Fruit fly (Drosophila melanogaster) whole organism, prepupa: Measurements from ENCODE around the gene CG32755.
A peak's percentile ranks its signal among the peaks of the same experiment; 100 is the strongest.

Source experiments
- Blimp-1 ChIP-seq: fragments of 200-800 bp; sonication (Bioruptor generic); optimal IDR thresholded peaks from 3 replicates; lab custom pipeline; 2017; ENCODE audit warnings: missing biosample characterization, missing genetic modification characterization, mild to moderate bottlenecking, moderate library complexity, missing genetic modification reagents
- CG10631 ChIP-seq: fragments of 200-800 bp; sonication (Bioruptor generic); optimal IDR thresholded peaks from 2 replicates; lab custom pipeline; 2016; ENCODE audit warnings: missing biosample characterization, missing genetic modification characterization
- CG10669 ChIP-seq: fragments of 200-800 bp; sonication (Bioruptor generic); optimal IDR thresholded peaks from 3 replicates; lab custom pipeline; 2018; ENCODE audit warnings: missing biosample characterization, mild to moderate bottlenecking, missing genetic modification characterization, moderate library complexity
- CG11294 ChIP-seq: fragments of 200-800 bp; sonication (Bioruptor generic); IDR thresholded peaks from 2 replicates; pipeline ENCODE4 v1.3.6; 2022; ENCODE audit warnings: missing biosample characterization, missing genetic modification characterization
- CG11902 ChIP-seq: fragments of 200-800 bp; sonication (Bioruptor generic); optimal IDR thresholded peaks from 3 replicates; lab custom pipeline; 2016; ENCODE audit warnings: missing biosample characterization, missing genetic modification characterization
- CG15336 ChIP-seq: fragments of 200-800 bp; sonication (Bioruptor generic); IDR thresholded peaks from 2 replicates; pipeline ENCODE4 v1.3.6; 2022; ENCODE audit warnings: missing biosample characterization, missing genetic modification characterization
- CG1621 ChIP-seq: fragments of 200-800 bp; sonication (Bioruptor generic); optimal IDR thresholded peaks from 3 replicates; lab custom pipeline; 2018; ENCODE audit warnings: missing biosample characterization, mild to moderate bottlenecking, missing genetic modification characterization
- CG3032 ChIP-seq: fragments of 200-800 bp; optimal IDR thresholded peaks from 2 replicates; lab custom pipeline; 2019; ENCODE audit warnings: missing biosample characterization, mild to moderate bottlenecking, missing genetic modification characterization, moderate library complexity
- CG31627 ChIP-seq: fragments of 200-800 bp; sonication (Bioruptor generic); optimal IDR thresholded peaks from 3 replicates; lab custom pipeline; 2016; ENCODE audit warnings: missing biosample characterization, missing genetic modification characterization
- CG32006 ChIP-seq: fragments of 200-800 bp; sonication (Bioruptor generic); optimal IDR thresholded peaks from 3 replicates; lab custom pipeline; 2017; ENCODE audit warnings: missing biosample characterization, mild to moderate bottlenecking, missing genetic modification characterization
- CG3919 ChIP-seq: fragments of 200-800 bp; sonication (Bioruptor generic); optimal IDR thresholded peaks from 3 replicates; lab custom pipeline; 2016; ENCODE audit warnings: missing biosample characterization, missing genetic modification characterization
- CG4318 ChIP-seq: fragments of 200-800 bp; sonication (Bioruptor generic); optimal IDR thresholded peaks from 3 replicates; lab custom pipeline; 2017; ENCODE audit warnings: missing biosample characterization, mild to moderate bottlenecking, missing genetic modification characterization
- CG6163 ChIP-seq: fragments of 200-800 bp; sonication (Bioruptor generic); IDR thresholded peaks from 3 replicates; pipeline ENCODE4 v1.3.6; 2022; ENCODE audit warnings: missing biosample characterization, missing genetic modification characterization
- CG6792 ChIP-seq: fragments of 200-800 bp; sonication (Bioruptor generic); optimal IDR thresholded peaks from 3 replicates; lab custom pipeline; 2016; ENCODE audit warnings: missing biosample characterization, missing genetic modification characterization
- CG6854 ChIP-seq: fragments of 200-800 bp; sonication (Bioruptor generic); optimal IDR thresholded peaks from 2 replicates; lab custom pipeline; 2017; ENCODE audit warnings: missing biosample characterization, mild to moderate bottlenecking, missing genetic modification characterization
- CG7368 ChIP-seq: fragments of 200-800 bp; sonication (Bioruptor generic); optimal IDR thresholded peaks from 3 replicates; lab custom pipeline; 2016; ENCODE audit warnings: missing biosample characterization, missing genetic modification characterization
- CG8119 ChIP-seq: fragments of 200-800 bp; sonication (Bioruptor generic); IDR thresholded peaks from 3 replicates; pipeline ENCODE4 v1.3.6; 2022; ENCODE audit warnings: missing biosample characterization, missing genetic modification characterization
- CG8319 ChIP-seq: fragments of 200-800 bp; sonication (Bioruptor generic); optimal IDR thresholded peaks from 3 replicates; lab custom pipeline; 2016; ENCODE audit warnings: missing biosample characterization, missing genetic modification characterization
- CG8632 ChIP-seq: fragments of 200-800 bp; sonication (Bioruptor generic); optimal IDR thresholded peaks from 3 replicates; lab custom pipeline; 2016; ENCODE audit warnings: missing biosample characterization, missing genetic modification characterization
- CG9139 ChIP-seq: fragments of 200-800 bp; sonication (Bioruptor generic); optimal IDR thresholded peaks from 3 replicates; lab custom pipeline; 2017; ENCODE audit warnings: missing biosample characterization, mild to moderate bottlenecking, missing genetic modification characterization
- Eip75B ChIP-seq: fragments of 200-800 bp; sonication (Bioruptor generic); optimal IDR thresholded peaks from 3 replicates; lab custom pipeline; 2016; ENCODE audit warnings: missing biosample characterization, missing genetic modification characterization
- Eip78C ChIP-seq: fragments of 200-800 bp; sonication (Bioruptor generic); peaks from one replicate; lab custom pipeline; 2016; ENCODE audit warnings: missing biosample characterization, missing genetic modification characterization
- Eip93F ChIP-seq: fragments of 200-800 bp; sonication (Bioruptor generic); optimal IDR thresholded peaks from 2 replicates; lab custom pipeline; 2016; ENCODE audit warnings: missing biosample characterization, mild to moderate bottlenecking, missing genetic modification characterization
- Ets21C ChIP-seq: fragments of 200-800 bp; sonication (Bioruptor generic); optimal IDR thresholded peaks from 3 replicates; lab custom pipeline; 2016; ENCODE audit warnings: missing biosample characterization, missing genetic modification characterization
- Ets96B ChIP-seq: fragments of 200-800 bp; optimal IDR thresholded peaks from 2 replicates; lab custom pipeline; 2019; ENCODE audit warnings: missing biosample characterization, mild to moderate bottlenecking, missing genetic modification characterization, moderate library complexity
- Gug ChIP-seq: fragments of 200-800 bp; sonication (Bioruptor generic); IDR thresholded peaks from 2 replicates; pipeline ENCODE4 v1.3.6; 2022; ENCODE audit warnings: missing biosample characterization, missing genetic modification characterization
- Hr38 ChIP-seq: sonication (Bioruptor generic); optimal IDR thresholded peaks from 2 replicates; lab custom pipeline; 2016; ENCODE audit warnings: missing biosample characterization, missing genetic modification characterization
- Hr39 ChIP-seq: fragments of 200-800 bp; sonication (Bioruptor generic); optimal IDR thresholded peaks from 2 replicates; lab custom pipeline; 2016; ENCODE audit warnings: missing biosample characterization, missing genetic modification characterization
- Lpt ChIP-seq: fragments of 200-800 bp; sonication (Bioruptor generic); optimal IDR thresholded peaks from 3 replicates; lab custom pipeline; 2016; ENCODE audit warnings: missing biosample characterization, missing genetic modification characterization
- Met ChIP-seq: fragments of 200-800 bp; sonication (Bioruptor generic); optimal IDR thresholded peaks from 3 replicates; lab custom pipeline; 2016; ENCODE audit warnings: missing biosample characterization, missing genetic modification characterization
- Sox102F ChIP-seq: fragments of 200-800 bp; sonication (Bioruptor generic); optimal IDR thresholded peaks from 2 replicates; lab custom pipeline; 2016; ENCODE audit warnings: missing biosample characterization, mild to moderate bottlenecking, missing genetic modification characterization
- Sox14 ChIP-seq: fragments of 200-800 bp; sonication (Bioruptor generic); optimal IDR thresholded peaks from 3 replicates; lab custom pipeline; 2016; ENCODE audit warnings: missing biosample characterization, missing genetic modification characterization
- Sox15 ChIP-seq: fragments of 200-800 bp; sonication (Bioruptor generic); optimal IDR thresholded peaks from 3 replicates; lab custom pipeline; 2016; ENCODE audit warnings: missing biosample characterization, missing genetic modification characterization
- acj6 ChIP-seq: fragments of 200-800 bp; sonication (Bioruptor generic); optimal IDR thresholded peaks from 3 replicates; lab custom pipeline; 2016; ENCODE audit warnings: missing biosample characterization, missing genetic modification characterization
- cyc ChIP-seq: fragments of 200-800 bp; sonication (Bioruptor generic); optimal IDR thresholded peaks from 3 replicates; lab custom pipeline; 2016; ENCODE audit warnings: missing biosample characterization, missing genetic modification characterization
- dac ChIP-seq: fragments of 200-800 bp; sonication (Bioruptor generic); optimal IDR thresholded peaks from 2 replicates; lab custom pipeline; 2017; ENCODE audit warnings: missing biosample characterization, mild to moderate bottlenecking, missing genetic modification characterization
- dsx ChIP-seq: fragments of 200-800 bp; optimal IDR thresholded peaks from 3 replicates; lab custom pipeline; 2019; ENCODE audit warnings: missing biosample characterization, mild to moderate bottlenecking, missing genetic modification characterization, moderate library complexity; ENCODE audit not compliant: poor library complexity, severe bottlenecking
- eg ChIP-seq: fragments of 200-800 bp; sonication (Bioruptor generic); IDR thresholded peaks from 3 replicates; pipeline ENCODE4 v1.3.6; 2022; ENCODE audit warnings: missing biosample characterization, missing genetic modification characterization
- esn ChIP-seq: fragments of 200-800 bp; sonication (Bioruptor generic); optimal IDR thresholded peaks from 2 replicates; lab custom pipeline; 2016; ENCODE audit warnings: missing biosample characterization, mild to moderate bottlenecking, missing genetic modification characterization, moderate library complexity
- fd59A ChIP-seq: fragments of 200-800 bp; sonication (Bioruptor generic); optimal IDR thresholded peaks from 2 replicates; lab custom pipeline; 2017; ENCODE audit warnings: missing biosample characterization, mild to moderate bottlenecking, missing genetic modification characterization, missing genetic modification reagents
- fkh ChIP-seq: fragments of 200-800 bp; sonication (Bioruptor generic); optimal IDR thresholded peaks from 3 replicates; lab custom pipeline; 2017; ENCODE audit warnings: missing biosample characterization, mild to moderate bottlenecking, missing genetic modification characterization, moderate library complexity
- lz ChIP-seq: fragments of 200-800 bp; sonication (Bioruptor generic); optimal IDR thresholded peaks from 3 replicates; lab custom pipeline; 2016; ENCODE audit warnings: missing biosample characterization, missing genetic modification characterization
- net ChIP-seq: fragments of 200-800 bp; sonication (Bioruptor generic); optimal IDR thresholded peaks from 3 replicates; lab custom pipeline; 2016; ENCODE audit warnings: missing biosample characterization, missing genetic modification characterization
- pdm3 ChIP-seq: fragments of 200-800 bp; sonication (Bioruptor generic); optimal IDR thresholded peaks from 3 replicates; lab custom pipeline; 2016; ENCODE audit warnings: missing biosample characterization, missing genetic modification characterization
- spab ChIP-seq: fragments of 200-800 bp; sonication (Bioruptor generic); optimal IDR thresholded peaks from 2 replicates; lab custom pipeline; 2017; ENCODE audit warnings: missing biosample characterization, mild to moderate bottlenecking, missing genetic modification characterization, missing genetic modification reagents
- ss ChIP-seq, 2 experiments: fragments of 200-800 bp; sonication (Bioruptor generic); optimal IDR thresholded peaks; 2 replicates in 1 of 2; 3 replicates in 1 of 2; lab custom pipeline; 2017 to 2018; ENCODE audit warnings: mild to moderate bottlenecking in 2 of 2, missing biosample characterization in 2 of 2, missing genetic modification characterization in 2 of 2, moderate library complexity in 1 of 2
- svp ChIP-seq: fragments of 200-800 bp; sonication (Bioruptor generic); peaks from one replicate; lab custom pipeline; 2016; ENCODE audit warnings: missing biosample characterization, missing genetic modification characterization
- topi ChIP-seq: fragments of 200-800 bp; sonication (Bioruptor generic); optimal IDR thresholded peaks from 3 replicates; lab custom pipeline; 2016; ENCODE audit warnings: missing biosample characterization, missing genetic modification characterization

Gene CG32755

DNA sequence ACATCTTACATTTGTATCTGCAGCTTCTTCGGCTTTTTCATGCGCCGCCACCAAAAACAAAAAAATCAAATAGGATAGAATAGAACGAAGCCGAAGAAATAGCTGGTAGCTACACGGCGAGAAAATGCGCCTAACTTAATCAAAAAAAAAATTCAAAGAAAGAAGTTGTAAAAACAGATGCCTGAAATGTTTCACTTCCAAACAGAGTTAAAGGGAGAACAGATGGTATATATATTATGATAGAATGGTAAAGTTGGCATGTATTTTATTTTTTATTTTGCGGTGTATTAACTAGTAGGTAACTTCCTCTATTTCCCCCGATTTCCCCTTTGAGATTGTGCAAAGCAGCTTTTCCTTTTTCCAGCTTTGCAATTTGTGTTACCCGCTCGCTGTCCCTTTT is 25.7 kb upstream of the CG32755 start (continued):
- TF ChIP-seq CG8119 = peak; percentile 77
- no peak for TF ChIP-seq CG3032
- peak; percentile 33 for TF ChIP-seq CG6792 (GFP tag; lab: Kevin White, UChicago)
- TF ChIP-seq Ets96B (tag; lab: Kevin White, UChicago) = peak; percentile 7
- TF ChIP-seq CG6163 = peak; percentile 75; the same call in 2 of the 3 replicates
- no peak for TF ChIP-seq CG11902 (GFP tag; lab: Kevin White, UChicago)
- peak; percentile 71 for TF ChIP-seq Lpt
- no peak for TF ChIP-seq Hr38 (GFP tag; lab: Kevin White, UChicago)
- no peak for TF ChIP-seq fd59A (GFP tag; lab: Kevin White, UChicago)
- TF ChIP-seq CG8319 (GFP tag; lab: Kevin White, UChicago) = no peak
- TF ChIP-seq Sox14 = peak; percentile 63
- TF ChIP-seq topi = no peak
- TF ChIP-seq CG15336 (GFP tag; lab: Robert Waterston, UW) = peak; percentile 72
- TF ChIP-seq, all 60 proteins: peak for 25

dm6 chrX:5925793-5926418 is 24.1 kb upstream of the CG32755 start:
- TF ChIP-seq CG10631 (GFP tag; lab: Kevin White, UChicago) = peak; percentile 72
- peak; percentile 82 for TF ChIP-seq CG1621 (tag; lab: Kevin White, UChicago)
- TF ChIP-seq fkh (GFP tag; lab: Kevin White, UChicago) = no peak
- TF ChIP-seq pdm3 (GFP tag; lab: Kevin White, UChicago) = peak; percentile 61
- peak; percentile 59 for TF ChIP-seq acj6
- TF ChIP-seq CG8119 = peak; percentile 85
- TF ChIP-seq dsx (GFP tag; lab: Kevin White, UChicago) = peak; percentile 86
- peak; percentile 72 to 74 for TF ChIP-seq ss (GFP tag; optimal IDR thresholded peaks at IDR 0.05; lab: Kevin White, UChicago)
- TF ChIP-seq CG6854 (GFP tag; lab: Kevin White, UChicago) = no peak
- peak; percentile 73 for TF ChIP-seq topi
- peak; percentile 87 for TF ChIP-seq CG10669 (GFP tag; lab: Kevin White, UChicago)
- no peak for TF ChIP-seq Blimp-1 (GFP tag; lab: Kevin White, UChicago)
- TF ChIP-seq Eip75B = peak; percentile 77
- TF ChIP-seq CG4318 (GFP tag; lab: Kevin White, UChicago) = peak; percentile 36
- peak; percentile 70 for TF ChIP-seq Met (GFP tag; lab: Kevin White, UChicago)
- TF ChIP-seq Gug = peak; percentile 85
- TF ChIP-seq Sox14 = peak; percentile 67
- peak; percentile 79 for TF ChIP-seq spab (GFP tag; lab: Kevin White, UChicago)
- TF ChIP-seq Ets96B (tag; lab: Kevin White, UChicago) = peak; percentile 87
- peak; percentile 60 for TF ChIP-seq net (GFP tag; lab: Kevin White, UChicago)
- no peak for TF ChIP-seq Ets21C (GFP tag; lab: Kevin White, UChicago)
- TF ChIP-seq lz (GFP tag; lab: Kevin White, UChicago) = peak; percentile 55
- TF ChIP-seq dac (GFP tag; lab: Kevin White, UChicago) = peak; percentile 24
- TF ChIP-seq Sox15 (GFP tag; lab: Kevin White, UChicago) = peak; percentile 6
- peak; percentile 55 for TF ChIP-seq CG6792 (GFP tag; lab: Kevin White, UChicago)
- TF ChIP-seq Eip93F (GFP tag; lab: Kevin White, UChicago) = no peak
- TF ChIP-seq esn (GFP tag; lab: Kevin White, UChicago) = peak; percentile 14
- peak; percentile 55 for TF ChIP-seq cyc (GFP tag; lab: Kevin White, UChicago)
- no peak for TF ChIP-seq CG31627
- TF ChIP-seq CG8632 (GFP tag; lab: Kevin White, UChicago) = peak; percentile 49
- TF ChIP-seq svp = peak; percentile 68
- peak; percentile 92 for TF ChIP-seq Eip78C (GFP tag; lab: Kevin White, UChicago)
- peak; percentile 80 for TF ChIP-seq CG3919 (GFP tag; lab: Kevin White, UChicago)
- TF ChIP-seq CG3032 = peak; percentile 84
- peak; percentile 32 for TF ChIP-seq Sox102F
- peak; percentile 95 for TF ChIP-seq CG6163
- peak; percentile 44 for TF ChIP-seq CG11902 (GFP tag; lab: Kevin White, UChicago)
- TF ChIP-seq eg (GFP tag; lab: Robert Waterston, UW) = peak; percentile 91
- peak; percentile 70 for TF ChIP-seq CG32006 (GFP tag; lab: Kevin White, UChicago)
- TF ChIP-seq CG7368 (GFP tag; lab: Kevin White, UChicago) = peak; percentile 45
- TF ChIP-seq Hr39 = peak; percentile 24
- TF ChIP-seq CG9139 (GFP tag; lab: Kevin White, UChicago) = peak; percentile 55
- peak; percentile 70 for TF ChIP-seq CG11294
- peak; percentile 62 for TF ChIP-seq fd59A (GFP tag; lab: Kevin White, UChicago)
